Worm (Caenorhabditis elegans) whole organism, L2 larva: ENCODE results near the gene eri-9.

Experiments used
- C34F6.9 ChIP-seq: fragments of 150-350 bp; optimal IDR thresholded peaks from 2 replicates; lab custom pipeline; 2014; ENCODE audit warnings: missing biosample characterization, missing genetic modification characterization
- F13H6.1 ChIP-seq: sonication (generic microtip); optimal IDR thresholded peaks from 2 replicates; lab custom pipeline; 2016; ENCODE audit warnings: missing genetic modification characterization, missing compliant biosample characterization
- R02D3.7 ChIP-seq: fragments of 150-350 bp; optimal IDR thresholded peaks from 2 replicates; lab custom pipeline; 2014; ENCODE audit warnings: missing biosample characterization, missing genetic modification characterization
- Y55F3AM.14 ChIP-seq: fragments of 200-800 bp; sonication (Bioruptor generic); optimal IDR thresholded peaks from 2 replicates; lab custom pipeline; 2018; ENCODE audit warnings: mild to moderate bottlenecking, missing genetic modification characterization, missing compliant biosample characterization
- ZK546.5 ChIP-seq: sonication (generic microtip); optimal IDR thresholded peaks from 2 replicates; lab custom pipeline; 2017; ENCODE audit warnings: missing biosample characterization, missing genetic modification characterization
- alr-1 ChIP-seq: fragments of 150-350 bp; optimal IDR thresholded peaks from 2 replicates; lab custom pipeline; 2014; ENCODE audit warnings: missing biosample characterization, missing genetic modification characterization
- aly-2 ChIP-seq: fragments of 150-350 bp; optimal IDR thresholded peaks from 2 replicates; lab custom pipeline; 2014; ENCODE audit warnings: missing biosample characterization, missing genetic modification characterization
- ama-1 ChIP-seq: fragments of 150-350 bp; optimal IDR thresholded peaks from 2 replicates; lab custom pipeline; 2018; ENCODE audit warnings: inconsistent platforms
- blmp-1 ChIP-seq: sonication (generic microtip); optimal IDR thresholded peaks from 2 replicates; lab custom pipeline; 2017; ENCODE audit warnings: missing genetic modification characterization, mild to moderate bottlenecking, missing compliant biosample characterization, antibody characterized with exemption, moderate library complexity; ENCODE audit not compliant: insufficient read depth
- ceh-16 ChIP-seq: fragments of 150-350 bp; optimal IDR thresholded peaks from 2 replicates; lab custom pipeline; 2014; ENCODE audit warnings: missing biosample characterization, missing genetic modification characterization
- ceh-82 ChIP-seq: fragments of 150-350 bp; optimal IDR thresholded peaks from 2 replicates; lab custom pipeline; 2014; ENCODE audit warnings: missing biosample characterization, missing genetic modification characterization
- crh-2 ChIP-seq: sonication (generic microtip); optimal IDR thresholded peaks from 2 replicates; lab custom pipeline; 2017; ENCODE audit warnings: missing biosample characterization, missing genetic modification characterization
- dmd-4 ChIP-seq: sonication (generic microtip); optimal IDR thresholded peaks from 2 replicates; lab custom pipeline; 2017; ENCODE audit warnings: missing biosample characterization, missing genetic modification characterization
- egl-27 ChIP-seq: sonication (generic microtip); optimal IDR thresholded peaks from 3 replicates; lab custom pipeline; 2017; ENCODE audit warnings: missing biosample characterization, missing genetic modification reagents, missing genetic modification characterization
- elt-1 ChIP-seq: fragments of 150-350 bp; optimal IDR thresholded peaks from 2 replicates; lab custom pipeline; 2014; ENCODE audit warnings: missing biosample characterization, missing genetic modification characterization
- elt-3 ChIP-seq: sonication (generic microtip); optimal IDR thresholded peaks from 2 replicates; lab custom pipeline; 2017; ENCODE audit warnings: missing biosample characterization, missing genetic modification characterization
- fos-1 ChIP-seq: fragments of 150-350 bp; optimal IDR thresholded peaks from 2 replicates; lab custom pipeline; 2014; ENCODE audit warnings: missing biosample characterization, missing genetic modification characterization
- gmeb-1 ChIP-seq: fragments of 150-350 bp; optimal IDR thresholded peaks from 2 replicates; lab custom pipeline; 2014; ENCODE audit warnings: missing biosample characterization, missing genetic modification characterization
- lin-13 ChIP-seq: fragments of 150-350 bp; optimal IDR thresholded peaks from 2 replicates; lab custom pipeline; 2014; ENCODE audit warnings: missing biosample characterization, missing genetic modification reagents, missing genetic modification characterization
- lin-39 ChIP-seq: fragments of 150-350 bp; optimal IDR thresholded peaks from 2 replicates; lab custom pipeline; 2014; ENCODE audit warnings: missing biosample characterization, missing genetic modification reagents, missing genetic modification characterization
- lsy-2 ChIP-seq, 2 experiments: fragments of 150-350 bp in 1 of 2; sonication (generic microtip) in 1 of 2; optimal IDR thresholded peaks; 2 replicates each; lab custom pipeline; 2014 to 2017; ENCODE audit warnings: missing biosample characterization in 2 of 2, missing genetic modification characterization in 2 of 2
- mab-5 ChIP-seq: fragments of 150-350 bp; optimal IDR thresholded peaks from 2 replicates; lab custom pipeline; 2014; ENCODE audit warnings: missing biosample characterization, missing genetic modification characterization
- mbf-1 ChIP-seq: sonication (generic microtip); optimal IDR thresholded peaks from 2 replicates; lab custom pipeline; 2017; ENCODE audit warnings: missing biosample characterization, missing genetic modification characterization
- mdl-1 ChIP-seq, 2 experiments: fragments of 150-350 bp in 1 of 2; sonication (generic microtip) in 1 of 2; optimal IDR thresholded peaks; 2 replicates each; lab custom pipeline; 2017; ENCODE audit warnings: missing biosample characterization in 2 of 2, missing genetic modification characterization in 2 of 2
- nhr-10 ChIP-seq: sonication (generic microtip); optimal IDR thresholded peaks from 2 replicates; lab custom pipeline; 2017; ENCODE audit warnings: missing biosample characterization, missing genetic modification characterization
- nhr-11 ChIP-seq: fragments of 150-350 bp; optimal IDR thresholded peaks from 2 replicates; lab custom pipeline; 2014; ENCODE audit warnings: missing biosample characterization, missing genetic modification characterization
- nhr-12 ChIP-seq: fragments of 150-350 bp; optimal IDR thresholded peaks from 2 replicates; lab custom pipeline; 2014; ENCODE audit warnings: missing biosample characterization, missing genetic modification characterization
- nhr-129 ChIP-seq: fragments of 150-350 bp; optimal IDR thresholded peaks from 2 replicates; lab custom pipeline; 2014; ENCODE audit warnings: missing biosample characterization, missing genetic modification characterization
- nhr-21 ChIP-seq: fragments of 150-350 bp; optimal IDR thresholded peaks from 2 replicates; lab custom pipeline; 2014; ENCODE audit warnings: missing biosample characterization, missing genetic modification characterization
- nhr-23 ChIP-seq: fragments of 150-350 bp; optimal IDR thresholded peaks from 2 replicates; lab custom pipeline; 2014; ENCODE audit warnings: missing biosample characterization, missing genetic modification reagents, missing genetic modification characterization
- nhr-237 ChIP-seq: fragments of 150-350 bp; optimal IDR thresholded peaks from 2 replicates; lab custom pipeline; 2014; ENCODE audit warnings: missing biosample characterization, missing genetic modification characterization
- nhr-25 ChIP-seq: fragments of 150-350 bp; sonication (generic microtip); optimal IDR thresholded peaks from 3 replicates; lab custom pipeline; 2014; ENCODE audit warnings: missing biosample characterization, missing genetic modification characterization
- nhr-6 ChIP-seq: fragments of 150-350 bp; optimal IDR thresholded peaks from 2 replicates; lab custom pipeline; 2014; ENCODE audit warnings: missing biosample characterization, missing genetic modification characterization
- nhr-77 ChIP-seq: fragments of 150-350 bp; optimal IDR thresholded peaks from 2 replicates; lab custom pipeline; 2014; ENCODE audit warnings: missing biosample characterization, missing genetic modification characterization
- peb-1 ChIP-seq: fragments of 150-350 bp; optimal IDR thresholded peaks from 2 replicates; lab custom pipeline; 2014; ENCODE audit warnings: missing biosample characterization, missing genetic modification characterization
- sem-4 ChIP-seq: fragments of 150-350 bp; optimal IDR thresholded peaks from 2 replicates; lab custom pipeline; 2014; ENCODE audit warnings: missing biosample characterization, missing genetic modification reagents, missing genetic modification characterization
- skn-1 ChIP-seq: sonication (generic microtip); optimal IDR thresholded peaks from 2 replicates; lab custom pipeline; 2017; ENCODE audit warnings: missing biosample characterization, missing genetic modification characterization
- sma-3 ChIP-seq: sonication (generic microtip); optimal IDR thresholded peaks from 2 replicates; lab custom pipeline; 2016; ENCODE audit warnings: missing genetic modification reagents, missing genetic modification characterization, missing compliant biosample characterization
- sma-9 ChIP-seq, 2 experiments: fragments of 150-350 bp in 1 of 2; sonication (generic microtip) in 1 of 2; optimal IDR thresholded peaks; 2 replicates each; lab custom pipeline; 2014 to 2016; ENCODE audit warnings: missing genetic modification characterization in 2 of 2, mild to moderate bottlenecking in 1 of 2, missing biosample characterization in 1 of 2, missing compliant biosample characterization in 1 of 2, missing genetic modification reagents in 1 of 2, moderate library complexity in 1 of 2
- snpc-4 ChIP-seq: fragments of 150-350 bp; optimal IDR thresholded peaks from 2 replicates; lab custom pipeline; 2014; ENCODE audit warnings: missing biosample characterization, missing genetic modification characterization
- unc-39 ChIP-seq: fragments of 150-350 bp; optimal IDR thresholded peaks from 2 replicates; lab custom pipeline; 2014; ENCODE audit warnings: missing biosample characterization, missing genetic modification characterization
- unc-55 ChIP-seq: fragments of 150-350 bp; sonication (generic microtip); optimal IDR thresholded peaks from 3 replicates; lab custom pipeline; 2014; ENCODE audit warnings: missing biosample characterization, missing genetic modification reagents, missing genetic modification characterization
- unc-62 ChIP-seq: fragments of 150-350 bp; optimal IDR thresholded peaks from 2 replicates; lab custom pipeline; 2014; ENCODE audit warnings: missing biosample characterization, missing genetic modification reagents, missing genetic modification characterization
- zag-1 ChIP-seq: fragments of 150-350 bp; optimal IDR thresholded peaks from 2 replicates; lab custom pipeline; 2014; ENCODE audit warnings: missing biosample characterization, missing genetic modification characterization
- ztf-1 ChIP-seq: fragments of 200-800 bp; sonication (Bioruptor generic); conservative IDR thresholded peaks from 2 replicates; pipeline ENCODE4 v1.3.6; 2022; ENCODE audit warnings: missing genetic modification characterization, missing compliant biosample characterization
- ztf-4 ChIP-seq: fragments of 150-350 bp; optimal IDR thresholded peaks from 2 replicates; lab custom pipeline; 2014; ENCODE audit warnings: missing biosample characterization, missing genetic modification characterization

Gene eri-9

ce11 chrIII:4961281-4961680 lies 29.0 kb downstream of the eri-9 start:
- TF ChIP-seq nhr-21 (tag; lab: Kevin White, UChicago) (no peak), sma-3 (GFP tag; lab: Kevin White, UChicago) (no peak), fos-1 (tag; lab: Kevin White, UChicago) (no peak), mbf-1 (no peak), ceh-82 (tag; lab: Kevin White, UChicago) (no peak), ztf-1 (no peak), ama-1 (lab: Kevin White, UChicago) (no peak), unc-39 (tag; lab: Kevin White, UChicago) (no peak), nhr-23 (tag; lab: Kevin White, UChicago) (no peak), alr-1 (tag; lab: Kevin White, UChicago) (no peak), sma-9 (GFP tag; optimal IDR thresholded peaks at IDR 0.05; lab: Kevin White, UChicago) (no peak), sma-9 (tag; optimal IDR thresholded peaks at IDR 0.05; lab: Kevin White, UChicago) (no peak), ztf-4 (tag; lab: Kevin White, UChicago) (no peak), lin-13 (GFP tag; lab: Kevin White, UChicago) (no peak), unc-62 (GFP tag; lab: Kevin White, UChicago) (no peak), Y55F3AM.14 (no peak), aly-2 (tag; lab: Kevin White, UChicago) (no peak), snpc-4 (no peak)

- TF ChIP-seq sem-4 (no peak), mbf-1 (no peak), elt-1 (tag; lab: Kevin White, UChicago) (no peak), lin-39 (tag; lab: Kevin White, UChicago) (no peak), blmp-1 (tag; lab: Kevin White, UChicago) (no peak), crh-2 (tag; lab: Kevin White, UChicago) (no peak), mdl-1 (tag; optimal IDR thresholded peaks at IDR 0.05; lab: Kevin White, UChicago) (no peak), mab-5 (tag; lab: Kevin White, UChicago) (no peak), nhr-21 (tag; lab: Kevin White, UChicago) (no peak), ZK546.5 (tag; lab: Kevin White, UChicago) (no peak)
Observed at ce11 chrIII:4962393-4962792, 30.1 kb downstream of the eri-9 start, which contains the start of gene vps-22. TSS of gene vps-22 (minus strand) at chrIII:4962493.

ce11 chrIII:4962886-4963285 lies 30.6 kb downstream of the eri-9 start, which contains the start of gene C27F2.9:
TSS of gene C27F2.9 (minus strand) at chrIII:4963044.
- peak; percentile 75 for TF ChIP-seq nhr-21 (tag; lab: Kevin White, UChicago)
- TF ChIP-seq peb-1 (tag; lab: Kevin White, UChicago), result no peak
- TF ChIP-seq unc-39 (tag; lab: Kevin White, UChicago), result no peak
- TF ChIP-seq blmp-1 (tag; lab: Kevin White, UChicago), result peak; percentile 63
- no peak for TF ChIP-seq egl-27
- TF ChIP-seq Y55F3AM.14, result peak; percentile 20
- no peak for TF ChIP-seq nhr-25 (tag; lab: Kevin White, UChicago)
- peak; percentile 27 for TF ChIP-seq dmd-4 (tag; lab: Kevin White, UChicago)
- TF ChIP-seq lsy-2 (tag; optimal IDR thresholded peaks at IDR 0.05; lab: Kevin White, UChicago), result peak; percentile 89 to 94
- TF ChIP-seq nhr-129 (tag; lab: Kevin White, UChicago), result peak; percentile 78
- TF ChIP-seq mab-5 (tag; lab: Kevin White, UChicago), result peak; percentile 84
- no peak for TF ChIP-seq nhr-12 (tag; lab: Kevin White, UChicago)
- TF ChIP-seq R02D3.7 (tag; lab: Kevin White, UChicago), result peak; percentile 37
- peak; percentile 100 for TF ChIP-seq gmeb-1 (tag; lab: Kevin White, UChicago)
- TF ChIP-seq ztf-1, result no peak
- TF ChIP-seq crh-2 (tag; lab: Kevin White, UChicago), result peak; percentile 93
- TF ChIP-seq unc-62 (GFP tag; lab: Kevin White, UChicago), result no peak
- peak; percentile 11 for TF ChIP-seq ceh-16 (tag; lab: Kevin White, UChicago)
- peak; percentile 73 for TF ChIP-seq fos-1 (tag; lab: Kevin White, UChicago)
- TF ChIP-seq F13H6.1, result peak; percentile 85
- peak; percentile 89 for TF ChIP-seq lin-13 (GFP tag; lab: Kevin White, UChicago)
- peak; percentile 90 for TF ChIP-seq sma-3 (GFP tag; lab: Kevin White, UChicago)
- no peak for TF ChIP-seq lin-39 (tag; lab: Kevin White, UChicago)
- no peak for TF ChIP-seq elt-3 (tag; lab: Kevin White, UChicago)
- TF ChIP-seq mdl-1 (tag; optimal IDR thresholded peaks at IDR 0.05; lab: Kevin White, UChicago), result peak in 1 of 2 experiments; percentile 34
- peak; percentile 76 for TF ChIP-seq nhr-77 (tag; lab: Kevin White, UChicago)
- no peak for TF ChIP-seq skn-1 (tag; lab: Kevin White, UChicago)
- TF ChIP-seq sem-4, result peak; percentile 80
- peak; percentile 72 for TF ChIP-seq nhr-6 (tag; lab: Kevin White, UChicago)
- no peak for TF ChIP-seq elt-1 (tag; lab: Kevin White, UChicago)
- TF ChIP-seq nhr-11 (tag; lab: Kevin White, UChicago), result no peak
- peak; percentile 95 for TF ChIP-seq unc-55
- peak; percentile 2 for TF ChIP-seq ZK546.5 (tag; lab: Kevin White, UChicago)
- TF ChIP-seq zag-1 (tag; lab: Kevin White, UChicago), result peak; percentile 40
- TF ChIP-seq nhr-10 (tag; lab: Kevin White, UChicago), result peak; percentile 55
- TF ChIP-seq nhr-237, result no peak
- peak; percentile 73 for TF ChIP-seq ama-1 (lab: Kevin White, UChicago)
- peak; percentile 36 for TF ChIP-seq ceh-82 (tag; lab: Kevin White, UChicago)
- TF ChIP-seq aly-2 (tag; lab: Kevin White, UChicago), result no peak
- no peak for TF ChIP-seq nhr-23 (tag; lab: Kevin White, UChicago)
- peak; percentile 55 for TF ChIP-seq ztf-4 (tag; lab: Kevin White, UChicago)
- TF ChIP-seq C34F6.9 (tag; lab: Kevin White, UChicago), result peak; percentile 97
- peak; percentile 71 for TF ChIP-seq snpc-4
- TF ChIP-seq sma-9 (GFP tag; optimal IDR thresholded peaks at IDR 0.05; lab: Kevin White, UChicago), result peak; percentile 92
- no peak for TF ChIP-seq sma-9 (tag; optimal IDR thresholded peaks at IDR 0.05; lab: Kevin White, UChicago)
